Worm (Caenorhabditis elegans): ENCODE results near the gene K04C1.5.

DNA sequence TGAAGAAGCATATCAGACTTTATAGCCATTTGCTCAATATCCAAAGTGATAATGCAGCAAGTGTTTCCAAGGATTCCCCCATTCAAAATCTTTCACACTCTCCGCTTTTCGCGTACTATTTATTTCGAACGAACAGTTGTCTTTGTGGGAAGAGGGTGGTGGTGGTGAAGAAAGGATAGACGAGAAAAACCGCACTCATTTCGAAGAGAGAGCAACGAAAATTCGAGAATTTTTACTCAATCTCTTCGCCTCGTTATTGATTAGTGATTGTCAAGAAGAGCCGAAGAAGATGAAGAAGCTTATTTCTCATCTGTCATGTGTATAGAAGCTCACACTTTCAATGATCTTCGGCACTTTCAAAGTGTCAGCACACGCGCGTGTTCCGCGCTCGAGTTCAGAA lies 40.0 kb downstream of the K04C1.5 start:
- TF ChIP-seq med-1 (GFP tag; optimal IDR thresholded peaks at IDR 0.05; ENCODE audit: insufficient read depth) (no peak), ztf-29 (GFP tag; IDR thresholded peaks at IDR 0.05) (no peak), cog-1 (tag; optimal IDR thresholded peaks at IDR 0.05) (no peak), ref-1 (GFP tag; conservative IDR thresholded peaks at IDR 0.05) (no peak)
